Worm (Caenorhabditis elegans) whole organism, L2 larva: ENCODE results near the gene Y50E8A.5.

ENCODE experiments used
- F13H6.1 ChIP-seq: sonication (generic microtip); optimal IDR thresholded peaks from 2 replicates; lab custom pipeline; 2016; ENCODE audit warnings: missing genetic modification characterization, missing compliant biosample characterization
- egl-27 ChIP-seq: sonication (generic microtip); optimal IDR thresholded peaks from 3 replicates; lab custom pipeline; 2017; ENCODE audit warnings: missing biosample characterization, missing genetic modification reagents, missing genetic modification characterization
- mbf-1 ChIP-seq: sonication (generic microtip); optimal IDR thresholded peaks from 2 replicates; lab custom pipeline; 2017; ENCODE audit warnings: missing biosample characterization, missing genetic modification characterization
- mdl-1 ChIP-seq, 2 experiments: fragments of 150-350 bp in 1 of 2; sonication (generic microtip) in 1 of 2; optimal IDR thresholded peaks; 2 replicates each; lab custom pipeline; 2017; ENCODE audit warnings: missing biosample characterization in 2 of 2, missing genetic modification characterization in 2 of 2
- zag-1 ChIP-seq: fragments of 150-350 bp; optimal IDR thresholded peaks from 2 replicates; lab custom pipeline; 2014; ENCODE audit warnings: missing biosample characterization, missing genetic modification characterization

ce11 chrV:14773048-14773447 is 36.3 kb upstream of the Y50E8A.5 start, which contains the start of gene haf-7:
- TF ChIP-seq mbf-1 (no peak), mdl-1 (tag; optimal IDR thresholded peaks at IDR 0.05; lab: Kevin White, UChicago) (no peak), egl-27 (no peak), zag-1 (tag; lab: Kevin White, UChicago) (no peak), F13H6.1 (no peak)
